Worm (Caenorhabditis elegans): Measurements from ENCODE around the gene prp-39.

DNA sequence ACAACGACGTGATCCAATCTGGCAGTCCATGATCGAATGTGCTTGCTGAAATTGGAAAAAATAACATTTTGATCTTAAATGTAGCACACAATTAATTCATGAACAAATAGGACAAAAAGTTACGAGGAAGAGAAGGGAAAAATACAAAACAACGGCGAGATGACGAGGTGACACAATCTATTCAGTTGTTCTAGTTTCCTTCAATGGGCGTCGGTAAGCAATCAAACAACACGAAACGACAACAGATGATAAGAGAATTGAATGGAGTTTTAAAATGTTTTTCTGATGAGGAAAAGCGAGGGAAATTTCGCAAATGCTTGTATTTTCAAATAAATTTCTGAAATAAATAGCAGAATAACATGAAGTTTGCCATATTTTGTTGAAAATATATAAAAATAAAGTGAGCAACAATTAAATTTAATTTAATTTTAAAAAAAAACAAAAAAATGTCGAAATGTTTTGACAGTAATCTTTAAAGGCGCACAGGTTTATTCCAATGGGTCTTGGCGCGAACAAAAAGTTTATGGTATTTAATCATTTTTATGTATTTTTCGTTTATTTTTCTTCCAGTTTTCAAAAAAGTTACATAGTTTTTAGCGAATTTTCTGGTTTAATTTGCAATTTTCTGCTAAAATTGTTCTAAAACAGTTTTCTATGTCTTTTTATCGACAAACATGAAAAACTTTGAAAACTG, 16.2 kb downstream of the prp-39 start, which contains the start of gene C14C11.7:
- TF ChIP-seq snpc-4 (tag; optimal IDR thresholded peaks at IDR 0.05) (no peak), aha-1 (tag; optimal IDR thresholded peaks at IDR 0.05) (no peak), nhr-19 (GFP tag; conservative IDR thresholded peaks at IDR 0.05) (no peak), ets-5 (GFP tag; IDR thresholded peaks at IDR 0.05) (no peak), rnt-1 (tag; optimal IDR thresholded peaks at IDR 0.05) (no peak), tbx-2 (tag; optimal IDR thresholded peaks at IDR 0.05) (no peak), nhr-11 (tag; optimal IDR thresholded peaks at IDR 0.05) (no peak), nhr-237 (tag; optimal IDR thresholded peaks at IDR 0.05) (no peak), ztf-4 (tag; optimal IDR thresholded peaks at IDR 0.05) (no peak), elt-2 (tag; optimal IDR thresholded peaks at IDR 0.05) (no peak), pqm-1 (tag; optimal IDR thresholded peaks at IDR 0.05) (no peak), nhr-77 (tag; optimal IDR thresholded peaks at IDR 0.05) (no peak), aly-2 (tag; optimal IDR thresholded peaks at IDR 0.05) (no peak), Y116A8C.19 (tag; optimal IDR thresholded peaks at IDR 0.05; ENCODE audit: borderline replicate concordance) (no peak)
